Worm (Caenorhabditis elegans): Measurements from ENCODE around the gene T25B9.1.

DNA sequence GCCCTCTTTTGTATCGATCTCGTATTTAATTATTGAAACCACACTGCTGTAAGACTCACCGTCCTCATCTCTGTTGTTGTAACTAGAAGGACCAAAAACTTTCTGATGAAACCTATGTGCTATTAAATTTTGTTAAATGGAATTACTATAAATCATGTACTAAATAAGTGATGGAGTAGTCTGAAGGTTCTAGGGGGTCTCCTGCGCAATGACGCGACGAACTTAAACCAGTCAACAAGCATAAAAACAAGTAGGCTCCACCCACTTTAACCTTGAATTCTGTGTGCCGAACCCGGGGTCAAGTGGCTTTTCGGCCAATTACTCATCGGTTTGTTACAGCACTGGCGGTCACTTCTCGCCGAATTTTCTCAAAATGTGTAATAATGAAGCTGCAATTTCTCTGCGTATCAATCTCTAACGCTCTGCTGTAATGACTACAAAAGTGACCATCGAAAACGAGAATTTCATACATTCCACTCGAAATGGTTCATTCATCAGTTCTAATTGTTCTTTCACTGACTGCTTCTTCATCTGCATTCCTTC is 12.9 kb downstream of the T25B9.1 start, which contains the start of gene grl-21:
- TF ChIP-seq K12H6.12 (tag; optimal IDR thresholded peaks at IDR 0.05) (no peak), B0261.1 (tag; optimal IDR thresholded peaks at IDR 0.05) (no peak)
